Fruit fly (Drosophila melanogaster) whole organism, embryonic: ENCODE data around the gene Sec13.

Experiments used
- Bgb ChIP-seq: fragments of 200-800 bp; sonication (Bioruptor generic); IDR thresholded peaks from 2 replicates; pipeline ENCODE4 v1.3.6; 2022; ENCODE audit warnings: missing biosample characterization, missing genetic modification characterization; ENCODE audit not compliant: partially characterized antibody
- CG11456 ChIP-seq: fragments of 200-800 bp; sonication (Bioruptor generic); IDR thresholded peaks from 3 replicates; pipeline ENCODE4 v1.3.6; 2022; ENCODE audit warnings: missing biosample characterization, missing genetic modification characterization
- CG11695 ChIP-seq: fragments of 200-800 bp; sonication (Bioruptor generic); IDR thresholded peaks from 3 replicates; pipeline ENCODE4 v1.3.6; 2022; ENCODE audit warnings: missing biosample characterization, missing genetic modification characterization
- CG11723 ChIP-seq: fragments of 200-800 bp; sonication (Bioruptor generic); optimal IDR thresholded peaks from 2 replicates; lab custom pipeline; 2017; ENCODE audit warnings: missing biosample characterization, mild to moderate bottlenecking, missing genetic modification characterization
- CG13424 ChIP-seq: fragments of 200-800 bp; sonication (Bioruptor generic); optimal IDR thresholded peaks from 2 replicates; lab custom pipeline; 2019; ENCODE audit warnings: missing biosample characterization, mild to moderate bottlenecking, missing genetic modification characterization, moderate library complexity
- CG13624 ChIP-seq: fragments of 200-800 bp; sonication (Bioruptor generic); optimal IDR thresholded peaks from 2 replicates; lab custom pipeline; 2016; ENCODE audit warnings: missing biosample characterization, missing genetic modification characterization
- CG15011 ChIP-seq: fragments of 200-800 bp; sonication (Bioruptor generic); optimal IDR thresholded peaks from 3 replicates; lab custom pipeline; 2018; ENCODE audit warnings: missing biosample characterization, mild to moderate bottlenecking, missing genetic modification characterization
- CG1603 ChIP-seq: fragments of 200-800 bp; sonication (Bioruptor generic); optimal IDR thresholded peaks from 2 replicates; lab custom pipeline; 2019; ENCODE audit warnings: missing biosample characterization, mild to moderate bottlenecking, missing genetic modification characterization, moderate library complexity
- CG16815 ChIP-seq: fragments of 200-800 bp; sonication (Bioruptor generic); optimal IDR thresholded peaks from 3 replicates; lab custom pipeline; 2017; ENCODE audit warnings: missing biosample characterization, mild to moderate bottlenecking, missing genetic modification characterization
- CG17829 ChIP-seq: fragments of 200-800 bp; optimal IDR thresholded peaks from 2 replicates; lab custom pipeline; 2019; ENCODE audit warnings: missing biosample characterization, mild to moderate bottlenecking, missing genetic modification characterization, moderate library complexity
- CG2202 ChIP-seq: fragments of 200-800 bp; sonication (Bioruptor generic); optimal IDR thresholded peaks from 2 replicates; lab custom pipeline; 2018; ENCODE audit warnings: missing biosample characterization, mild to moderate bottlenecking, missing genetic modification characterization
- CG30020 ChIP-seq: fragments of 200-800 bp; optimal IDR thresholded peaks from 2 replicates; lab custom pipeline; 2019; ENCODE audit warnings: missing biosample characterization, mild to moderate bottlenecking, missing genetic modification characterization, moderate library complexity
- CG3407 ChIP-seq: fragments of 200-800 bp; sonication (Bioruptor generic); optimal IDR thresholded peaks from 2 replicates; lab custom pipeline; 2018; ENCODE audit warnings: missing biosample characterization, mild to moderate bottlenecking, missing genetic modification characterization
- CG3995 ChIP-seq: fragments of 200-800 bp; sonication (Bioruptor generic); optimal IDR thresholded peaks from 3 replicates; lab custom pipeline; 2016; ENCODE audit warnings: missing biosample characterization, missing genetic modification characterization
- CG4854 ChIP-seq: fragments of 200-800 bp; sonication (Bioruptor generic); optimal IDR thresholded peaks from 2 replicates; lab custom pipeline; 2016; ENCODE audit warnings: missing biosample characterization, missing genetic modification characterization, inconsistent platforms
- CG6765 ChIP-seq: fragments of 200-800 bp; sonication (Bioruptor generic); optimal IDR thresholded peaks from 3 replicates; lab custom pipeline; 2017; ENCODE audit warnings: missing biosample characterization, mild to moderate bottlenecking, missing genetic modification characterization
- CG8281 ChIP-seq: fragments of 200-800 bp; sonication (Bioruptor generic); optimal IDR thresholded peaks from 2 replicates; lab custom pipeline; 2018; ENCODE audit warnings: missing biosample characterization, mild to moderate bottlenecking, missing genetic modification characterization, moderate library complexity
- CG8944 ChIP-seq: fragments of 200-800 bp; sonication (Bioruptor generic); optimal IDR thresholded peaks from 3 replicates; lab custom pipeline; 2016; ENCODE audit warnings: missing biosample characterization, missing genetic modification characterization
- CG9932 ChIP-seq: fragments of 200-800 bp; sonication (Bioruptor generic); IDR thresholded peaks from 2 replicates; pipeline ENCODE4 v1.3.6; 2022; ENCODE audit warnings: missing biosample characterization, missing genetic modification characterization
- Deaf1 ChIP-seq: fragments of 200-800 bp; optimal IDR thresholded peaks from 3 replicates; lab custom pipeline; 2019; ENCODE audit warnings: missing biosample characterization, mild to moderate bottlenecking, missing genetic modification characterization, moderate library complexity
- Dfd ChIP-seq, 2 experiments: fragments of >200 bp; optimal IDR thresholded peaks; 2 replicates each; lab custom pipeline; 2017; ENCODE audit warnings: missing biosample characterization in 2 of 2, missing genetic modification characterization in 2 of 2
- Doc2 ChIP-seq: fragments of 200-800 bp; sonication (Bioruptor generic); IDR thresholded peaks from 2 replicates; pipeline ENCODE4 v1.3.6; 2022; ENCODE audit warnings: missing biosample characterization, missing genetic modification characterization
- Dp ChIP-seq: fragments of 200-800 bp; sonication (Bioruptor generic); optimal IDR thresholded peaks from 2 replicates; lab custom pipeline; 2018; ENCODE audit warnings: missing biosample characterization, mild to moderate bottlenecking, missing genetic modification characterization, moderate library complexity
- Ets65A ChIP-seq: fragments of 200-800 bp; sonication (Bioruptor generic); peaks from one replicate; lab custom pipeline; 2016; ENCODE audit warnings: missing biosample characterization, missing genetic modification characterization
- Hr39 ChIP-seq: fragments of >200 bp; optimal IDR thresholded peaks from 2 replicates; lab custom pipeline; 2017
- Hr78 ChIP-seq, 2 experiments: fragments of 200-800 bp in 1 of 2; fragments of >200 bp in 1 of 2; sonication (Bioruptor generic) in 1 of 2; optimal IDR thresholded peaks; 2 replicates each; lab custom pipeline; 2017 to 2019; ENCODE audit warnings: missing biosample characterization in 2 of 2, missing genetic modification characterization in 2 of 2, mild to moderate bottlenecking in 1 of 2, moderate library complexity in 1 of 2
- MBD-R2 ChIP-seq: fragments of 200-800 bp; sonication (Bioruptor generic); IDR thresholded peaks from 2 replicates; pipeline ENCODE4 v1.3.6; 2022; ENCODE audit warnings: missing biosample characterization, missing genetic modification characterization
- Nf-YB ChIP-seq: fragments of 200-800 bp; sonication (Bioruptor generic); optimal IDR thresholded peaks from 3 replicates; lab custom pipeline; 2019; ENCODE audit warnings: missing biosample characterization, mild to moderate bottlenecking, missing genetic modification characterization, moderate library complexity
- Oli ChIP-seq: fragments of 200-800 bp; sonication (Bioruptor generic); optimal IDR thresholded peaks from 2 replicates; lab custom pipeline; 2018; ENCODE audit warnings: missing biosample characterization, mild to moderate bottlenecking, missing genetic modification characterization, moderate library complexity
- Sox102F ChIP-seq: fragments of 200-800 bp; sonication (Bioruptor generic); optimal IDR thresholded peaks from 2 replicates; lab custom pipeline; 2018; ENCODE audit warnings: missing biosample characterization, mild to moderate bottlenecking, missing genetic modification characterization, moderate library complexity
- TFAM ChIP-seq: fragments of 200-800 bp; sonication (Bioruptor generic); optimal IDR thresholded peaks from 2 replicates; lab custom pipeline; 2017; ENCODE audit warnings: missing biosample characterization, missing genetic modification characterization, inconsistent platforms
- Xrp1 ChIP-seq: fragments of 200-800 bp; sonication (Bioruptor generic); IDR thresholded peaks from 2 replicates; pipeline ENCODE4 v1.3.6; 2022; ENCODE audit warnings: missing biosample characterization, missing genetic modification characterization
- ash1 ChIP-seq: fragments of 200-800 bp; sonication (Bioruptor generic); optimal IDR thresholded peaks from 2 replicates; lab custom pipeline; 2018; ENCODE audit warnings: missing biosample characterization, mild to moderate bottlenecking, missing genetic modification characterization
- cato ChIP-seq: fragments of 200-800 bp; sonication (Bioruptor generic); optimal IDR thresholded peaks from 2 replicates; lab custom pipeline; 2016; ENCODE audit warnings: missing biosample characterization, missing genetic modification characterization, borderline replicate concordance
- ci ChIP-seq: fragments of 200-800 bp; sonication (Bioruptor generic); IDR thresholded peaks from 3 replicates; pipeline ENCODE4 v1.3.6; 2022; ENCODE audit warnings: missing biosample characterization, missing genetic modification characterization
- crol ChIP-seq: fragments of 200-800 bp; sonication (Bioruptor generic); IDR thresholded peaks from 2 replicates; pipeline ENCODE4 v1.3.6; 2022; ENCODE audit warnings: missing biosample characterization, missing genetic modification characterization
- dmrt11E ChIP-seq: fragments of 200-800 bp; sonication (Bioruptor generic); optimal IDR thresholded peaks from 3 replicates; lab custom pipeline; 2018; ENCODE audit warnings: missing biosample characterization, mild to moderate bottlenecking, missing genetic modification characterization, moderate library complexity
- ems ChIP-seq: fragments of 200-800 bp; sonication (Bioruptor generic); optimal IDR thresholded peaks from 3 replicates; lab custom pipeline; 2016; ENCODE audit warnings: missing biosample characterization, missing genetic modification characterization
- gsb ChIP-seq: fragments of 200-800 bp; sonication (Bioruptor generic); IDR thresholded peaks from 2 replicates; pipeline ENCODE4 v1.3.6; 2022; ENCODE audit warnings: missing biosample characterization, missing genetic modification characterization
- hbn ChIP-seq: fragments of 200-800 bp; sonication (Bioruptor generic); IDR thresholded peaks from 2 replicates; pipeline ENCODE4 v1.3.6; 2022; ENCODE audit warnings: missing biosample characterization, missing genetic modification characterization; ENCODE audit not compliant: partially characterized antibody
- hth ChIP-seq: fragments of >200 bp; optimal IDR thresholded peaks from 2 replicates; lab custom pipeline; 2017; ENCODE audit warnings: inconsistent platforms
- p53 ChIP-seq: fragments of 200-800 bp; sonication (Bioruptor generic); optimal IDR thresholded peaks from 2 replicates; lab custom pipeline; 2016; ENCODE audit warnings: missing biosample characterization, missing genetic modification characterization
- pb ChIP-seq: fragments of 200-800 bp; sonication (Bioruptor generic); optimal IDR thresholded peaks from 3 replicates; lab custom pipeline; 2016; ENCODE audit warnings: missing biosample characterization, missing genetic modification characterization
- pita ChIP-seq: fragments of 200-800 bp; sonication (Bioruptor generic); optimal IDR thresholded peaks from 2 replicates; lab custom pipeline; 2017; ENCODE audit warnings: missing biosample characterization, mild to moderate bottlenecking, missing genetic modification characterization
- pzg ChIP-seq: fragments of 200-800 bp; sonication (Bioruptor generic); optimal IDR thresholded peaks from 3 replicates; lab custom pipeline; 2018; ENCODE audit warnings: missing biosample characterization, mild to moderate bottlenecking, missing genetic modification characterization, moderate library complexity
- salm ChIP-seq: fragments of 200-800 bp; sonication (Bioruptor generic); optimal IDR thresholded peaks from 2 replicates; lab custom pipeline; 2018; ENCODE audit warnings: missing biosample characterization, mild to moderate bottlenecking, missing genetic modification characterization
- sd ChIP-seq: fragments of 200-800 bp; sonication (Bioruptor generic); optimal IDR thresholded peaks from 3 replicates; lab custom pipeline; 2018; ENCODE audit warnings: missing biosample characterization, mild to moderate bottlenecking, missing genetic modification characterization, moderate library complexity
- slbo ChIP-seq: fragments of 200-800 bp; sonication (Bioruptor generic); IDR thresholded peaks from 2 replicates; pipeline ENCODE4 v1.3.6; 2022; ENCODE audit warnings: missing biosample characterization, missing genetic modification characterization
- tll ChIP-seq, 2 experiments: fragments of 200-800 bp in 1 of 2; fragments of >200 bp in 1 of 2; sonication (Bioruptor generic) in 1 of 2; optimal IDR thresholded peaks; 2 replicates each; lab custom pipeline; 2017 to 2019; ENCODE audit warnings: missing biosample characterization in 2 of 2, missing genetic modification characterization in 2 of 2, mild to moderate bottlenecking in 1 of 2, moderate library complexity in 1 of 2
- tna ChIP-seq: fragments of 200-800 bp; sonication (Bioruptor generic); IDR thresholded peaks from 2 replicates; pipeline ENCODE4 v1.3.6; 2022; ENCODE audit warnings: missing biosample characterization, missing genetic modification characterization; ENCODE audit not compliant: partially characterized antibody
- tx ChIP-seq: fragments of 200-800 bp; sonication (Bioruptor generic); optimal IDR thresholded peaks from 2 replicates; lab custom pipeline; 2016; ENCODE audit warnings: missing biosample characterization, missing genetic modification characterization

Gene Sec13

dm6 chr3R:23314332-23314731 lies 41.7 kb upstream of the Sec13 start (continued):
- TF ChIP-seq Dp (GFP tag; lab: Kevin White, UChicago) (no peak), cato (GFP tag; lab: Kevin White, UChicago) (no peak), CG17829 (tag; lab: Kevin White, UChicago) (peak; percentile 22), pita (GFP tag; lab: Kevin White, UChicago) (no peak), CG8944 (GFP tag; lab: Kevin White, UChicago) (no peak), gsb (GFP tag; lab: Robert Waterston, UW) (no peak), CG6765 (GFP tag; lab: Kevin White, UChicago) (peak; percentile 54), p53 (no peak), Doc2 (no peak), slbo (GFP tag; lab: Robert Waterston, UW) (no peak), Hr78 (GFP tag; optimal IDR thresholded peaks at IDR 0.05; lab: Kevin White, UChicago) (no peak), pb (GFP tag; lab: Kevin White, UChicago) (no peak), CG15011 (GFP tag; lab: Kevin White, UChicago) (peak; percentile 18), ci (GFP tag; lab: Robert Waterston, UW) (peak; percentile 82), sd (tag; lab: Kevin White, UChicago) (peak; percentile 1), tx (GFP tag; lab: Kevin White, UChicago) (no peak), hth (lab: Kevin White, UChicago) (no peak), ash1 (no peak), CG16815 (GFP tag; lab: Kevin White, UChicago) (no peak), Nf-YB (GFP tag; lab: Kevin White, UChicago) (peak; percentile 23), CG3407 (GFP tag; lab: Kevin White, UChicago) (peak; percentile 8), Xrp1 (GFP tag; lab: Robert Waterston, UW) (peak; percentile 51), salm (tag; lab: Kevin White, UChicago) (peak; percentile 20), CG2202 (tag; lab: Kevin White, UChicago) (peak; percentile 4), CG9932 (GFP tag; lab: Robert Waterston, UW) (no peak), CG3995 (GFP tag; lab: Kevin White, UChicago) (no peak), Dfd (GFP tag; optimal IDR thresholded peaks at IDR 0.05; lab: Kevin White, UChicago) (no peak), Hr39 (lab: Kevin White, UChicago) (no peak), Ets65A (GFP tag; lab: Kevin White, UChicago) (peak; percentile 90), CG13424 (tag; lab: Kevin White, UChicago) (peak; percentile 18), CG1603 (peak; percentile 7), Sox102F (no peak), CG11723 (GFP tag; lab: Kevin White, UChicago) (peak; percentile 56), crol (GFP tag; lab: Robert Waterston, UW) (no peak), CG11695 (GFP tag; lab: Robert Waterston, UW) (no peak; the same call in 2 of the 3 replicates), tna (GFP tag; lab: Robert Waterston, UW) (no peak), CG11456 (no peak), pzg (GFP tag; lab: Kevin White, UChicago) (no peak), CG8281 (tag; lab: Kevin White, UChicago) (no peak), tll (GFP tag; optimal IDR thresholded peaks at IDR 0.05; lab: Kevin White, UChicago) (peak in 1 of 2 experiments; percentile 65), CG4854 (GFP tag; lab: Kevin White, UChicago) (no peak), ems (GFP tag; lab: Kevin White, UChicago) (no peak), Deaf1 (tag; lab: Kevin White, UChicago) (peak; percentile 81), CG30020 (tag; lab: Kevin White, UChicago) (no peak), CG13624 (no peak), hbn (no peak; the same call in 1 of the 2 replicates), TFAM (GFP tag; lab: Kevin White, UChicago) (no peak), Oli (tag; lab: Kevin White, UChicago) (no peak), MBD-R2 (GFP tag; lab: Robert Waterston, UW) (peak; percentile 13; the same call in 1 of the 2 replicates), dmrt11E (tag; lab: Kevin White, UChicago) (no peak), Bgb (GFP tag; lab: Robert Waterston, UW) (no peak)
